Worm (Caenorhabditis elegans) whole organism, mixed stage, embryonic: ENCODE data around the gene C17E7.9.

Experiments used
- ces-1 ChIP-seq: fragments of 150-350 bp; optimal IDR thresholded peaks from 2 replicates; lab custom pipeline; 2014; ENCODE audit warnings: missing biosample characterization, missing genetic modification reagents, missing genetic modification characterization
- drap-1 ChIP-seq: fragments of 200-800 bp; sonication (Bioruptor generic); optimal IDR thresholded peaks from 3 replicates; lab custom pipeline; 2018; ENCODE audit warnings: mild to moderate bottlenecking, missing genetic modification characterization, missing compliant biosample characterization
- elt-3 ChIP-seq: fragments of 150-350 bp; optimal IDR thresholded peaks from 2 replicates; lab custom pipeline; 2014; ENCODE audit warnings: missing biosample characterization, missing genetic modification characterization
- lsy-2 ChIP-seq: fragments of 150-350 bp; optimal IDR thresholded peaks from 2 replicates; lab custom pipeline; 2014; ENCODE audit warnings: missing biosample characterization, missing genetic modification characterization
- pha-4 ChIP-seq: fragments of 150-350 bp; optimal IDR thresholded peaks from 2 replicates; lab custom pipeline; 2018; ENCODE audit warnings: missing biosample characterization, missing genetic modification reagents, missing genetic modification characterization
- snpc-4 ChIP-seq: fragments of 150-350 bp; optimal IDR thresholded peaks from 2 replicates; lab custom pipeline; 2014; ENCODE audit warnings: missing biosample characterization, missing genetic modification characterization
- unc-39 ChIP-seq: fragments of 150-350 bp; optimal IDR thresholded peaks from 2 replicates; lab custom pipeline; 2014; ENCODE audit warnings: missing biosample characterization, missing genetic modification characterization
- unc-62 ChIP-seq: fragments of 150-350 bp; optimal IDR thresholded peaks from 2 replicates; lab custom pipeline; 2014; ENCODE audit warnings: missing biosample characterization, missing genetic modification reagents, missing genetic modification characterization

DNA sequence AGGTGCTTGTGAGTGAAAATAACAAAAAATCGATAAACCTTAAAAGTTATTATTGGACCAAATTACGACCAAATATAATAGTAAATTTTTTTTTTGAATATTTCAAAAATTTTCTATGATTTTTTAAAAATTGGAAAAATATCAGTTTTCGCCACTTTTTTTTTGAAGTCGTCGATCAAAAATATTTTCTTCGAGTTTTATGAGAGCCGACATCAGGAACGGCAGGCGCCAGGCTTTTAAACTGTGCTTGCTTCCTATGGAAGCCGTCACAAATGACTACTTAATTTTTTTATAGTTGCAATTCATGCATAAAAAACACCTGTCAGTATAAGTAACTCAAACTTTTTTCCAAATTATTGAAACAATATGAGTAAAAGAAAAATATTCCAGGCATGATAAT is 12.8 kb upstream of the C17E7.9 start:
- TF ChIP-seq ces-1 (GFP tag; lab: Kevin White, UChicago), result no peak
- TF ChIP-seq lsy-2 (tag; lab: Kevin White, UChicago), result no peak
- TF ChIP-seq unc-62 (GFP tag; lab: Kevin White, UChicago), result no peak
- no peak for TF ChIP-seq unc-39
- no peak for TF ChIP-seq pha-4 (tag; lab: Kevin White, UChicago)
- TF ChIP-seq drap-1, result no peak
- TF ChIP-seq snpc-4 (tag; lab: Kevin White, UChicago), result no peak
- TF ChIP-seq elt-3 (tag; lab: Kevin White, UChicago), result no peak
